Worm (Caenorhabditis elegans) whole organism, late embryonic: ENCODE results near the gene aakg-4.

Source experiments
- C08G9.2 ChIP-seq: sonication (generic microtip); optimal IDR thresholded peaks from 2 replicates; lab custom pipeline; 2016; ENCODE audit warnings: mild to moderate bottlenecking, missing genetic modification characterization, moderate library complexity, missing compliant biosample characterization
- F13H6.1 ChIP-seq: sonication (generic microtip); optimal IDR thresholded peaks from 2 replicates; lab custom pipeline; 2016; ENCODE audit warnings: missing genetic modification characterization, missing compliant biosample characterization
- K09A11.1 ChIP-seq: sonication (generic microtip); optimal IDR thresholded peaks from 2 replicates; lab custom pipeline; 2017; ENCODE audit warnings: antibody characterized with exemption, mild to moderate bottlenecking, missing genetic modification characterization, missing compliant biosample characterization; ENCODE audit not compliant: insufficient read depth
- T23F11.4 ChIP-seq: fragments of 200-800 bp; sonication (Bioruptor generic); optimal IDR thresholded peaks from 2 replicates; lab custom pipeline; 2018; ENCODE audit warnings: mild to moderate bottlenecking, missing genetic modification characterization, missing compliant biosample characterization
- Y22D7AL.16 ChIP-seq: sonication (generic microtip); optimal IDR thresholded peaks from 2 replicates; lab custom pipeline; 2016; ENCODE audit warnings: missing genetic modification characterization, missing compliant biosample characterization
- ceh-18 ChIP-seq: sonication (generic microtip); optimal IDR thresholded peaks from 2 replicates; lab custom pipeline; 2016; ENCODE audit warnings: missing genetic modification characterization, missing compliant biosample characterization
- ceh-2 ChIP-seq: sonication (generic microtip); optimal IDR thresholded peaks from 2 replicates; lab custom pipeline; 2016; ENCODE audit warnings: missing genotype, missing genetic modification characterization, missing compliant biosample characterization
- ceh-22 ChIP-seq: sonication (generic microtip); optimal IDR thresholded peaks from 2 replicates; lab custom pipeline; 2017; ENCODE audit warnings: missing biosample characterization, missing genetic modification characterization
- ceh-30 ChIP-seq: fragments of 150-350 bp; optimal IDR thresholded peaks from 2 replicates; lab custom pipeline; 2014; ENCODE audit warnings: missing biosample characterization, missing genetic modification characterization
- ceh-31 ChIP-seq: sonication (generic microtip); optimal IDR thresholded peaks from 2 replicates; lab custom pipeline; 2016; ENCODE audit warnings: missing genetic modification characterization, missing compliant biosample characterization
- ceh-34 ChIP-seq: sonication (generic microtip); optimal IDR thresholded peaks from 2 replicates; lab custom pipeline; 2016; ENCODE audit warnings: mild to moderate bottlenecking, missing genetic modification characterization, missing compliant biosample characterization
- ceh-45 ChIP-seq: fragments of 200-800 bp; sonication (Bioruptor generic); IDR thresholded peaks from 2 replicates; pipeline ENCODE4 v1.3.6; 2022; ENCODE audit warnings: missing genetic modification reagents, missing genetic modification characterization, missing compliant biosample characterization
- ceh-6 ChIP-seq: fragments of 200-800 bp; sonication (Bioruptor generic); optimal IDR thresholded peaks from 2 replicates; lab custom pipeline; 2018; ENCODE audit warnings: mild to moderate bottlenecking, missing genetic modification characterization, missing compliant biosample characterization
- ceh-9 ChIP-seq: sonication (generic microtip); optimal IDR thresholded peaks from 2 replicates; lab custom pipeline; 2016; ENCODE audit warnings: mild to moderate bottlenecking, missing genetic modification characterization, inconsistent platforms, missing compliant biosample characterization
- dve-1 ChIP-seq: sonication (generic microtip); optimal IDR thresholded peaks from 2 replicates; lab custom pipeline; 2017; ENCODE audit warnings: antibody characterized with exemption, mild to moderate bottlenecking, missing genetic modification characterization, missing compliant biosample characterization
- elt-2 ChIP-seq: sonication (generic microtip); optimal IDR thresholded peaks from 2 replicates; lab custom pipeline; 2016; ENCODE audit warnings: missing genetic modification reagents, missing genetic modification characterization, missing compliant biosample characterization
- elt-4 ChIP-seq: sonication (generic microtip); optimal IDR thresholded peaks from 2 replicates; lab custom pipeline; 2016; ENCODE audit warnings: missing genetic modification characterization, missing compliant biosample characterization
- eyg-1 ChIP-seq: sonication (generic microtip); optimal IDR thresholded peaks from 2 replicates; lab custom pipeline; 2016; ENCODE audit warnings: missing genotype, missing genetic modification characterization, missing compliant biosample characterization
- fax-1 ChIP-seq: sonication (generic microtip); optimal IDR thresholded peaks from 2 replicates; lab custom pipeline; 2016; ENCODE audit warnings: missing genotype, missing genetic modification characterization, missing compliant biosample characterization
- fkh-10 ChIP-seq: fragments of 150-350 bp; optimal IDR thresholded peaks from 2 replicates; lab custom pipeline; 2014; ENCODE audit warnings: missing biosample characterization, missing genetic modification reagents, missing genetic modification characterization
- fkh-6 ChIP-seq: sonication (generic microtip); optimal IDR thresholded peaks from 2 replicates; lab custom pipeline; 2016; ENCODE audit warnings: missing genetic modification characterization, missing compliant biosample characterization
- gmeb-2 ChIP-seq: sonication (generic microtip); optimal IDR thresholded peaks from 2 replicates; lab custom pipeline; 2016; ENCODE audit warnings: missing genetic modification characterization, inconsistent platforms, missing compliant biosample characterization
- hlh-15 ChIP-seq: sonication (generic microtip); optimal IDR thresholded peaks from 2 replicates; lab custom pipeline; 2016; ENCODE audit warnings: missing genetic modification characterization, missing compliant biosample characterization
- hlh-6 ChIP-seq: sonication (generic microtip); optimal IDR thresholded peaks from 2 replicates; lab custom pipeline; 2016; ENCODE audit warnings: missing genotype, missing genetic modification characterization, missing compliant biosample characterization
- hlh-8 ChIP-seq: sonication (generic microtip); optimal IDR thresholded peaks from 2 replicates; lab custom pipeline; 2016; ENCODE audit warnings: missing genotype, missing genetic modification characterization, missing compliant biosample characterization
- lim-6 ChIP-seq: sonication (generic microtip); optimal IDR thresholded peaks from 2 replicates; lab custom pipeline; 2016; ENCODE audit warnings: missing genetic modification characterization, missing compliant biosample characterization
- lin-11 ChIP-seq: fragments of 200-800 bp; sonication (Bioruptor generic); optimal IDR thresholded peaks from 2 replicates; lab custom pipeline; 2018; ENCODE audit warnings: mild to moderate bottlenecking, missing genetic modification characterization, missing compliant biosample characterization
- madf-2 ChIP-seq: sonication (generic microtip); optimal IDR thresholded peaks from 2 replicates; lab custom pipeline; 2017; ENCODE audit warnings: missing genetic modification characterization, missing compliant biosample characterization
- nfya-1 ChIP-seq: sonication (generic microtip); optimal IDR thresholded peaks from 2 replicates; lab custom pipeline; 2017; ENCODE audit warnings: missing genetic modification characterization, mild to moderate bottlenecking, missing compliant biosample characterization, antibody characterized with exemption, moderate library complexity
- nhr-11 ChIP-seq: fragments of 150-350 bp; optimal IDR thresholded peaks from 2 replicates; lab custom pipeline; 2014; ENCODE audit warnings: missing biosample characterization, missing genetic modification characterization
- npax-4 ChIP-seq: sonication (generic microtip); optimal IDR thresholded peaks from 2 replicates; lab custom pipeline; 2016; ENCODE audit warnings: missing genetic modification characterization, missing compliant biosample characterization
- odd-2 ChIP-seq: sonication (generic microtip); optimal IDR thresholded peaks from 2 replicates; lab custom pipeline; 2017; ENCODE audit warnings: antibody characterized with exemption, mild to moderate bottlenecking, missing genetic modification characterization, missing compliant biosample characterization
- pag-3 ChIP-seq: sonication (generic microtip); optimal IDR thresholded peaks from 2 replicates; lab custom pipeline; 2016; ENCODE audit warnings: missing compliant biosample characterization, missing genetic modification characterization, borderline replicate concordance
- pax-1 ChIP-seq: fragments of 150-350 bp; optimal IDR thresholded peaks from 2 replicates; lab custom pipeline; 2014; ENCODE audit warnings: missing biosample characterization, missing genetic modification characterization
- pha-2 ChIP-seq: sonication (generic microtip); optimal IDR thresholded peaks from 2 replicates; lab custom pipeline; 2017; ENCODE audit warnings: mild to moderate bottlenecking, missing genetic modification characterization, missing compliant biosample characterization
- pqm-1 ChIP-seq: sonication (generic microtip); optimal IDR thresholded peaks from 2 replicates; lab custom pipeline; 2016; ENCODE audit warnings: missing genetic modification characterization, missing compliant biosample characterization
- pros-1 ChIP-seq: fragments of 150-350 bp; optimal IDR thresholded peaks from 2 replicates; lab custom pipeline; 2014; ENCODE audit warnings: missing biosample characterization, missing genetic modification reagents, missing genetic modification characterization
- ref-2 ChIP-seq: sonication (generic microtip); optimal IDR thresholded peaks from 2 replicates; lab custom pipeline; 2016; ENCODE audit warnings: missing genetic modification characterization, missing compliant biosample characterization
- rnt-1 ChIP-seq: sonication (generic microtip); optimal IDR thresholded peaks from 2 replicates; lab custom pipeline; 2016; ENCODE audit warnings: missing genetic modification characterization, missing compliant biosample characterization
- sdc-2 ChIP-seq: sonication (generic microtip); optimal IDR thresholded peaks from 2 replicates; lab custom pipeline; 2016; ENCODE audit warnings: missing genotype, missing genetic modification characterization, missing compliant biosample characterization
- sox-2 ChIP-seq: fragments of 200-800 bp; sonication (Bioruptor generic); IDR thresholded peaks from 2 replicates; pipeline ENCODE4 v1.3.6; 2022; ENCODE audit warnings: missing genetic modification reagents, missing genetic modification characterization, missing compliant biosample characterization
- sox-4 ChIP-seq: sonication (generic microtip); optimal IDR thresholded peaks from 2 replicates; lab custom pipeline; 2017; ENCODE audit warnings: mild to moderate bottlenecking, missing genetic modification characterization, inconsistent platforms, missing compliant biosample characterization
- tbx-2 ChIP-seq: sonication (generic microtip); optimal IDR thresholded peaks from 2 replicates; lab custom pipeline; 2016; ENCODE audit warnings: missing genetic modification characterization, missing compliant biosample characterization
- ttx-3 ChIP-seq: sonication (generic microtip); optimal IDR thresholded peaks from 2 replicates; lab custom pipeline; 2016; ENCODE audit warnings: missing genetic modification reagents, missing genetic modification characterization, missing compliant biosample characterization
- unc-3 ChIP-seq, 2 experiments: fragments of 200-800 bp in 1 of 2; sonication (Bioruptor generic) in 1 of 2; sonication (generic microtip) in 1 of 2; conservative IDR thresholded peaks in 1 of 2; optimal IDR thresholded peaks in 1 of 2; 2 replicates each; pipeline versions ENCODE4 v1.3.6 to Lab custom; 2016 to 2022; ENCODE audit warnings: missing compliant biosample characterization in 2 of 2, missing genetic modification characterization in 2 of 2, missing genetic modification reagents in 1 of 2
- unc-86 ChIP-seq: sonication (generic microtip); optimal IDR thresholded peaks from 2 replicates; lab custom pipeline; 2016; ENCODE audit warnings: missing genetic modification characterization, missing compliant biosample characterization
- ztf-16 ChIP-seq: sonication (generic microtip); optimal IDR thresholded peaks from 2 replicates; lab custom pipeline; 2017; ENCODE audit warnings: missing genetic modification characterization, missing compliant biosample characterization

The aakg-4 gene

ce11 chrX:2319238-2319637 lies at the start of gene aakg-4:
aakg-4 (minus strand) TSS chrX:2319338.
- TF ChIP-seq ttx-3 (tag; lab: Kevin White, UChicago) (no peak), pha-2 (tag; lab: Kevin White, UChicago) (no peak), lim-6 (tag; lab: Kevin White, UChicago) (no peak), hlh-15 (tag; lab: Kevin White, UChicago) (no peak), hlh-8 (tag; lab: Kevin White, UChicago) (no peak), npax-4 (tag; lab: Kevin White, UChicago) (no peak), unc-86 (tag; lab: Kevin White, UChicago) (no peak), madf-2 (no peak), fkh-6 (tag; lab: Kevin White, UChicago) (no peak), F13H6.1 (tag; lab: Kevin White, UChicago) (no peak), K09A11.1 (tag; lab: Kevin White, UChicago) (no peak), sox-2 (GFP tag; lab: Robert Waterston, UW) (no peak)

- TF ChIP-seq ceh-9 (tag; lab: Kevin White, UChicago) (no peak), pha-2 (tag; lab: Kevin White, UChicago) (peak; percentile 15), fax-1 (no peak), Y22D7AL.16 (no peak), ceh-22 (no peak), F13H6.1 (tag; lab: Kevin White, UChicago) (no peak), nfya-1 (tag; lab: Kevin White, UChicago) (peak; percentile 11), ttx-3 (tag; lab: Kevin White, UChicago) (no peak), ceh-18 (tag; lab: Kevin White, UChicago) (peak; percentile 7), T23F11.4 (GFP tag; lab: Kevin White, UChicago) (peak; percentile 7), fkh-10 (no peak), pag-3 (tag; lab: Kevin White, UChicago) (no peak), ceh-45 (GFP tag; lab: Robert Waterston, UW) (no peak), odd-2 (no peak), pqm-1 (no peak), elt-4 (tag; lab: Kevin White, UChicago) (no peak), ceh-6 (no peak), sdc-2 (tag; lab: Kevin White, UChicago) (peak; percentile 23), unc-3 (GFP tag; conservative IDR thresholded peaks at IDR 0.05; lab: Robert Waterston, UW) (no peak), unc-3 (tag; optimal IDR thresholded peaks at IDR 0.05; lab: Kevin White, UChicago) (no peak), ref-2 (tag; lab: Kevin White, UChicago) (peak; percentile 24), pros-1 (tag; lab: Kevin White, UChicago) (no peak), lin-11 (tag; lab: Kevin White, UChicago) (no peak), ceh-34 (tag; lab: Kevin White, UChicago) (peak; percentile 16), ceh-30 (tag; lab: Kevin White, UChicago) (no peak), ceh-2 (tag; lab: Kevin White, UChicago) (no peak), tbx-2 (tag; lab: Kevin White, UChicago) (peak; percentile 20)
These were observed 49.1 kb upstream of the aakg-4 start for ce11 chrX:2368042-2368814.

- TF ChIP-seq C08G9.2 (tag; lab: Kevin White, UChicago): no peak
- no peak for TF ChIP-seq dve-1 (tag; lab: Kevin White, UChicago)
- TF ChIP-seq hlh-6 (tag; lab: Kevin White, UChicago): no peak
- TF ChIP-seq nhr-11 (tag; lab: Kevin White, UChicago): no peak
- TF ChIP-seq ceh-30 (tag; lab: Kevin White, UChicago): no peak
- no peak for TF ChIP-seq npax-4 (tag; lab: Kevin White, UChicago)
- no peak for TF ChIP-seq gmeb-2 (tag; lab: Kevin White, UChicago)
- TF ChIP-seq ztf-16 (tag; lab: Kevin White, UChicago): no peak
- no peak for TF ChIP-seq hlh-15 (tag; lab: Kevin White, UChicago)
- no peak for TF ChIP-seq elt-2 (tag; lab: Kevin White, UChicago)
- no peak for TF ChIP-seq ceh-6
- no peak for TF ChIP-seq ceh-31 (tag; lab: Kevin White, UChicago)
- no peak for TF ChIP-seq fkh-10
- no peak for TF ChIP-seq pag-3 (tag; lab: Kevin White, UChicago)
- TF ChIP-seq pqm-1: no peak
- TF ChIP-seq ttx-3 (tag; lab: Kevin White, UChicago): no peak
- no peak for TF ChIP-seq sox-4
- no peak for TF ChIP-seq eyg-1 (tag; lab: Kevin White, UChicago)
- no peak for TF ChIP-seq pax-1 (tag; lab: Kevin White, UChicago)
- TF ChIP-seq rnt-1 (tag; lab: Kevin White, UChicago): no peak
These were observed 46.8 kb upstream of the aakg-4 start, which contains the start of gene T24D8.6 for ce11 chrX:2365890-2366289. T24D8.6 (minus strand) TSS chrX:2365990.
